Worm (Caenorhabditis elegans): Measurements from ENCODE around the gene arf-1.

DNA sequence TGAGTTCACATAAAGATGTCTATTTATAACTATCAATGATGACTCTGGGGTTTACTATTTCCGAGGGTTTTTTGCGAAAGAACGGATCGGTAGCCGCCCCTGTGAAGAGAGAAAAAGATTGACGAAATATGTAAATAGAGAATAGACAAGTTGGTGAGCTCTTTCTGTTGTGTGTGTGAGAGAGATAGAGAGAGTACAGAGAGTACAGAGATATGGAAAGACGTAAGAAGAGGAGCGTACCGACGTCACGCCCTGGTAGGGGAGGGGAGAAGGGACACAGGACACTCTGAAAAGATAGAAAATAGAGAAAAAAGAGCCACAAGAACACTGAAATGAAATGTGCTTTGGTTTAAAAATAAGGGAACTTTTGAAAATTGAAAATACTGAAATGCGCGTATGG lies 26.4 kb upstream of the arf-1 start:
- TF ChIP-seq cog-1 (tag; optimal IDR thresholded peaks at IDR 0.05) (no peak), flt-1 (GFP tag; IDR thresholded peaks at IDR 0.05) (no peak), med-1 (GFP tag; optimal IDR thresholded peaks at IDR 0.05; ENCODE audit: insufficient read depth) (no peak)

Measured in whole organism, midembryonic.